Worm (Caenorhabditis elegans) whole organism, young adult: ENCODE measurements around the gene clec-55.

ENCODE experiments used
- B0261.1 ChIP-seq: sonication (generic microtip); optimal IDR thresholded peaks from 2 replicates; lab custom pipeline; 2016; ENCODE audit warnings: mild to moderate bottlenecking, missing genetic modification characterization, moderate library complexity, missing compliant biosample characterization
- B0336.3 ChIP-seq: fragments of 200-800 bp; sonication (Bioruptor generic); IDR thresholded peaks from 2 replicates; pipeline ENCODE4 v1.3.6; 2022; ENCODE audit warnings: missing genetic modification characterization, missing compliant biosample characterization
- F10E7.11 ChIP-seq: sonication (generic microtip); optimal IDR thresholded peaks from 2 replicates; lab custom pipeline; 2017; ENCODE audit warnings: mild to moderate bottlenecking, missing genetic modification characterization, moderate library complexity, missing compliant biosample characterization
- F23B12.7 ChIP-seq: sonication (generic microtip); optimal IDR thresholded peaks from 2 replicates; lab custom pipeline; 2017; ENCODE audit warnings: missing genetic modification characterization, mild to moderate bottlenecking, missing compliant biosample characterization, antibody characterized with exemption, moderate library complexity; ENCODE audit not compliant: insufficient read depth
- F33H1.4 ChIP-seq: fragments of 200-800 bp; sonication (Bioruptor generic); IDR thresholded peaks from 2 replicates; pipeline ENCODE4 v1.3.6; 2022; ENCODE audit warnings: missing genetic modification reagents, missing genetic modification characterization, missing compliant biosample characterization
- F39B2.1 ChIP-seq: fragments of 200-800 bp; sonication (Bioruptor generic); IDR thresholded peaks from 2 replicates; pipeline ENCODE4 v1.3.6; 2022; ENCODE audit warnings: missing genetic modification reagents, missing genetic modification characterization, missing compliant biosample characterization
- F55B11.4 ChIP-seq: sonication (generic microtip); optimal IDR thresholded peaks from 2 replicates; lab custom pipeline; 2016; ENCODE audit warnings: missing compliant biosample characterization, missing genetic modification characterization, borderline replicate concordance; ENCODE audit not compliant: insufficient read depth
- T26A5.8 ChIP-seq: sonication (generic microtip); optimal IDR thresholded peaks from 2 replicates; lab custom pipeline; 2016; ENCODE audit warnings: missing genetic modification characterization, missing compliant biosample characterization
- aptf-3 ChIP-seq: fragments of 200-800 bp; sonication (Bioruptor generic); IDR thresholded peaks from 2 replicates; pipeline ENCODE4 v1.3.6; 2022; ENCODE audit warnings: missing genetic modification characterization, missing compliant biosample characterization
- athp-1 ChIP-seq: sonication (generic microtip); optimal IDR thresholded peaks from 2 replicates; lab custom pipeline; 2017; ENCODE audit warnings: mild to moderate bottlenecking, missing genetic modification characterization, missing compliant biosample characterization
- bed-2 ChIP-seq: fragments of 200-800 bp; sonication (Bioruptor generic); IDR thresholded peaks from 2 replicates; pipeline ENCODE4 v1.3.6; 2022; ENCODE audit warnings: missing genetic modification reagents, missing genetic modification characterization, missing compliant biosample characterization
- ceh-100 ChIP-seq: fragments of 200-800 bp; sonication (Bioruptor generic); IDR thresholded peaks from 2 replicates; pipeline ENCODE4 v1.3.6; 2022; ENCODE audit warnings: missing genetic modification reagents, missing genetic modification characterization, missing compliant biosample characterization
- ceh-91 ChIP-seq: fragments of 200-800 bp; sonication (Bioruptor generic); IDR thresholded peaks from 2 replicates; pipeline ENCODE4 v1.3.6; 2022; ENCODE audit warnings: missing genetic modification reagents, missing genetic modification characterization, missing compliant biosample characterization
- dox-1 ChIP-seq: fragments of 200-800 bp; sonication (Bioruptor generic); IDR thresholded peaks from 2 replicates; pipeline ENCODE4 v1.3.6; 2022; ENCODE audit warnings: missing genetic modification reagents, missing genetic modification characterization, missing compliant biosample characterization
- dpff-1 ChIP-seq: sonication (generic microtip); optimal IDR thresholded peaks from 2 replicates; lab custom pipeline; 2017; ENCODE audit warnings: mild to moderate bottlenecking, missing genetic modification characterization, missing compliant biosample characterization
- egrh-3 ChIP-seq: fragments of 200-800 bp; sonication (Bioruptor generic); IDR thresholded peaks from 2 replicates; pipeline ENCODE4 v1.3.6; 2022; ENCODE audit warnings: missing genetic modification reagents, missing genetic modification characterization, missing compliant biosample characterization
- ekl-4 ChIP-seq: fragments of 200-800 bp; sonication (Bioruptor generic); IDR thresholded peaks from 2 replicates; pipeline ENCODE4 v1.3.6; 2022; ENCODE audit warnings: missing genetic modification reagents, missing genetic modification characterization, missing compliant biosample characterization
- ets-4 ChIP-seq: fragments of 200-800 bp; sonication (Bioruptor generic); optimal IDR thresholded peaks from 2 replicates; lab custom pipeline; 2018; ENCODE audit warnings: mild to moderate bottlenecking, missing genetic modification characterization, missing compliant biosample characterization
- hmg-1.2 ChIP-seq: fragments of 200-800 bp; sonication (Bioruptor generic); IDR thresholded peaks from 2 replicates; pipeline ENCODE4 v1.3.6; 2022; ENCODE audit warnings: missing genetic modification reagents, missing genetic modification characterization, missing compliant biosample characterization
- lag-1 ChIP-seq: fragments of 200-800 bp; sonication (Bioruptor generic); IDR thresholded peaks from 2 replicates; pipeline ENCODE4 v1.3.6; 2022; ENCODE audit warnings: missing genetic modification reagents, missing genetic modification characterization, missing compliant biosample characterization
- lin-35 ChIP-seq, 3 experiments: fragments of 150-350 bp in 2 of 3; sonication (generic microtip) in 1 of 3; optimal IDR thresholded peaks; 2 replicates each; lab custom pipeline; 2014 to 2018; ENCODE audit warnings: missing biosample characterization in 3 of 3, missing genetic modification characterization in 3 of 3, missing genetic modification reagents in 3 of 3
- lsl-1 ChIP-seq: fragments of 200-800 bp; sonication (Bioruptor generic); optimal IDR thresholded peaks from 2 replicates; lab custom pipeline; 2018; ENCODE audit warnings: mild to moderate bottlenecking, missing genetic modification characterization, moderate library complexity, missing compliant biosample characterization
- madf-6 ChIP-seq: fragments of 200-800 bp; sonication (Bioruptor generic); IDR thresholded peaks from 2 replicates; pipeline ENCODE4 v1.3.6; 2022; ENCODE audit warnings: missing genetic modification reagents, missing genetic modification characterization, missing compliant biosample characterization
- mes-4 ChIP-seq: sonication (generic microtip); optimal IDR thresholded peaks from 2 replicates; lab custom pipeline; 2016; ENCODE audit warnings: missing genotype, missing genetic modification characterization, missing compliant biosample characterization
- nhr-27 ChIP-seq: fragments of 200-800 bp; sonication (Bioruptor generic); optimal IDR thresholded peaks from 2 replicates; lab custom pipeline; 2018; ENCODE audit warnings: mild to moderate bottlenecking, missing genetic modification characterization, moderate library complexity, missing compliant biosample characterization
- nhr-80 ChIP-seq: sonication (generic microtip); optimal IDR thresholded peaks from 2 replicates; lab custom pipeline; 2016; ENCODE audit warnings: missing genetic modification characterization, missing compliant biosample characterization
- pbrm-1 ChIP-seq: fragments of 200-800 bp; sonication (Bioruptor generic); IDR thresholded peaks from 2 replicates; pipeline ENCODE4 v1.3.6; 2022; ENCODE audit warnings: missing genetic modification reagents, missing genetic modification characterization, missing compliant biosample characterization
- snpc-1.3 ChIP-seq: sonication (generic microtip); optimal IDR thresholded peaks from 2 replicates; lab custom pipeline; 2017; ENCODE audit warnings: missing genetic modification characterization, mild to moderate bottlenecking, missing compliant biosample characterization, antibody characterized with exemption, moderate library complexity, missing genotype, missing genetic modification reagents; ENCODE audit not compliant: insufficient read depth
- tbx-9 ChIP-seq: sonication (generic microtip); optimal IDR thresholded peaks from 2 replicates; lab custom pipeline; 2016; ENCODE audit warnings: borderline replicate concordance, missing genetic modification characterization, inconsistent platforms, missing compliant biosample characterization
- xnd-1 ChIP-seq: sonication (generic microtip); optimal IDR thresholded peaks from 2 replicates; lab custom pipeline; 2016; ENCODE audit warnings: missing genotype, missing genetic modification reagents, missing genetic modification characterization, missing compliant biosample characterization
- zfh-2 ChIP-seq: fragments of 200-800 bp; sonication (Bioruptor generic); conservative IDR thresholded peaks from 2 replicates; pipeline ENCODE4 v1.3.6; 2022; ENCODE audit warnings: missing genetic modification reagents, missing genetic modification characterization, missing compliant biosample characterization
- zim-3 ChIP-seq: sonication (generic microtip); optimal IDR thresholded peaks from 2 replicates; lab custom pipeline; 2017; ENCODE audit warnings: mild to moderate bottlenecking, missing genetic modification characterization, moderate library complexity, missing compliant biosample characterization
- ztf-25 ChIP-seq: fragments of 200-800 bp; sonication (Bioruptor generic); IDR thresholded peaks from 2 replicates; pipeline ENCODE4 v1.3.6; 2022; ENCODE audit warnings: missing genetic modification reagents, missing genetic modification characterization, missing compliant biosample characterization
- ztf-3 ChIP-seq: fragments of 200-800 bp; sonication (Bioruptor generic); optimal IDR thresholded peaks from 2 replicates; lab custom pipeline; 2018; ENCODE audit warnings: mild to moderate bottlenecking, missing genetic modification characterization, missing compliant biosample characterization
- ztf-6 ChIP-seq: fragments of 200-800 bp; sonication (Bioruptor generic); IDR thresholded peaks from 2 replicates; pipeline ENCODE4 v1.3.6; 2022; ENCODE audit warnings: missing genetic modification reagents, missing genetic modification characterization, missing compliant biosample characterization

clec-55 gene

DNA sequence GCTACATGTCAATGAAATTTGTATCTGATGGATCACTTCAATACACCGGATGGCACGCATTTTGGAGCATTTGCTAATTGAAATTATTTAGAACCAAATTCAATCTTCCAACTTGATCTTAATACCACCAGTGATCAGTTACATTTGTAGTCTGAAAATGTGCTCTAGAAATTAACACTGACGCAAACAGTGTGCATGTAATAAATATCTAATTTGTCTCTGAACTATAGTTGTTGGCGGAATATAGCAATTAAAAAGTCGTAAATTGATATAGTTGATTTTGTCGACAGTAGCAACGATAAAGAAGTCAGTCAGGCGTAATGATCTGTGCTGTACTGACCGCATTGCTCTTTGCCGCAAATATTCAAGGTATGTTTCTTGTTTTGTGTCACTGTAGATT, 6.8 kb upstream of the clec-55 start, which contains the start of gene clec-227:
Gene clec-227, plus strand, starts transcription at position 301 of the 400 bp plus-strand sequence.
- no peak for TF ChIP-seq dox-1
- no peak for TF ChIP-seq mes-4 (tag; lab: Kevin White, UChicago)
- TF ChIP-seq ztf-25 = no peak
- no peak for TF ChIP-seq F23B12.7 (tag; lab: Kevin White, UChicago)
- TF ChIP-seq snpc-1.3 (tag; lab: Kevin White, UChicago) = no peak
- TF ChIP-seq nhr-27 = no peak
- TF ChIP-seq hmg-1.2 = no peak
- no peak for TF ChIP-seq F10E7.11
- no peak for TF ChIP-seq ztf-3
- TF ChIP-seq F55B11.4 (tag; lab: Kevin White, UChicago) = no peak
- no peak for TF ChIP-seq B0336.3
- TF ChIP-seq B0261.1 (tag; lab: Kevin White, UChicago) = no peak
- TF ChIP-seq xnd-1 (tag; lab: Kevin White, UChicago) = no peak
- TF ChIP-seq ets-4 (GFP tag; lab: Kevin White, UChicago) = no peak
- TF ChIP-seq, all 124 proteins: peak for 0

DNA sequence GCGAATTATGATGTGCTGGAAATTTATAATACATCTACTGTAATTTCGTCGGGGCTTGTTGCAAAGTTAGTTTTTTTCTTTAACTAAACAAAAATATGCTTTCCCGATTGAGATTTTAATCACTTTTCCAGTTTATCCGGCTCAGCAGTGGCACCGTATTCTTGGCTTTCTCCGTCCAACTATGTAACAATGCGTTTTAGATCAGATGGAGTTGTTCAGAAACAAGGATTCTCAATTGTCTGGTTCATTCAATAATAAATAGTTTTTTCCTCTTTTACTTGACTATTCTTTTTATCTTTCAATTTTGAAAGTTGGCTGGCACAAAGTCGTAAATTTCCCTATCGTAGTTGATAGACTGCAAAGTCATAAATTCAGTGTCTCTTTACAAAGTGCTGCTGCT, 5.0 kb upstream of the clec-55 start, which contains the start of gene clec-56:
Gene clec-56, plus strand, starts transcription at position 301 of the 400 bp plus-strand sequence.
- TF ChIP-seq nhr-80 (tag; lab: Kevin White, UChicago) (peak; percentile 24), ceh-91 (GFP tag; lab: Robert Waterston, UW) (no peak)

DNA sequence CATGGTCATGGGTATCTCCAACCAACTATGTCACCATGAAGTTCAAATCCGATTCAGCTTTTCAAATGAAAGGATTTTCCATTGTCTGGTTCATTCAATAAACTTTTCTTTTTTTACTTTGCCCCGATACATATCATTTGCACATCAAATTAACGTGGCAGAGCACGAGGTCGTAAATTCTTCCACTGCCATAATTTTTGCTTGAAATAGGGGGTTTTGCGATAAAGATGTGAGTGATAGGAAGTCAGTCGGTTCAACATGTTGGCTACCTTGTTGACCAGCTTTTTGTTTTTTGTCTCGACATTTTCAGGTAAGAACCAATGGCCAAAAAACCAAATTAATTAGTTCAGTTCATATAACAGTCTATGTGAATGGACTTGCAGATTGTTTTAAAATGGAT, 2.4 kb upstream of the clec-55 start, which contains the start of gene clec-54:
Gene clec-54, plus strand, starts transcription at position 224 of the 400 bp plus-strand sequence.
- TF ChIP-seq zim-3 (tag; lab: Kevin White, UChicago) = no peak
- TF ChIP-seq lsl-1 = no peak
- no peak for TF ChIP-seq madf-6 (GFP tag; lab: Robert Waterston, UW)
- TF ChIP-seq nhr-80 (tag; lab: Kevin White, UChicago) = peak; percentile 35

DNA sequence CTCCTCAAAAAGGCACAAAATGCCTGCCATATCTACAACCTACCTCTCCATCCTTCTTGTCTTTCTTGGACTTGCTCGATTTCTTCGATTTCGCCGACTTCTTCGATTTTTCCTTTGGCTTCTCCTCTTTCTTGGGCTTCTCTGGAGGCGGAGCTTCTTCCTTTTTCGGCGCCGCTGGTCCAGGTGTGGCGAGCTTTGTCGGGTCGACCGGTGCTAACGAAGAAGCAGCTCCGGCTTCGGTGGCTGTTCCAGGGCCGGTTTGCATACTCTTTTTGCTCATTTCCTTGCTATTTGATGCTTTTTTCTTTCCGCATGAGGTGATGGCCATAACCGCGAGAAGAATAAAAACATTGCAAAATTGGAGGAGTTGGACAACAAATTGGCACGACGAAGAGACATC, 1.5 kb downstream of the clec-55 start:
- TF ChIP-seq zfh-2 (GFP tag; lab: Robert Waterston, UW) = no peak; the same call in 1 of the 2 replicates
- no peak for TF ChIP-seq F39B2.1 (GFP tag; lab: Robert Waterston, UW)
- TF ChIP-seq tbx-9 = no peak
- TF ChIP-seq lag-1 (GFP tag; lab: Robert Waterston, UW) = no peak
- no peak for TF ChIP-seq ekl-4 (GFP tag; lab: Robert Waterston, UW)
- TF ChIP-seq egrh-3 (GFP tag; lab: Robert Waterston, UW) = peak; percentile 51; the same call in 1 of the 2 replicates

DNA sequence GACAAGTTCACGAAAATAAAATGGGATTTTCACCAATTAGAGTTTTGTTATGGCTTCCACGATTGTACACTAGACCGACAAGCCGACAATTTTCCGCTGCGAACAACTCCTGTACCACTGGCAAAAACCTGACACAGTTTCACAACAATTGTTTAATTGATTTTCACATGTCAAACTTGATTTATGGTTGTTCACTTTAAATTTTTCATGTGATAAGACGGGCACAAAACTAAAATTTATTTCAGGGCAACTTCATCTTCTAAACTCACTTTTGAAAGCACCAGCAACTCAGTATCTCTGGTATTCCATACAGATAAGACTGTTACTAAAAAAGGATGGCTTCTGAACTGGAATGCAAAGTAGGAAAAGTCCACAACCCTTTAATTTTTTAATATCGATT, 2.3 kb downstream of the clec-55 start, which contains the start of gene R02D5.7:
Gene R02D5.7, minus strand, starts transcription at position 101 of the 400 bp plus-strand sequence.
- TF ChIP-seq lin-35 (GFP tag; optimal IDR thresholded peaks at IDR 0.05; lab: Kevin White, UChicago) = no peak
- no peak for TF ChIP-seq ztf-6
- peak; percentile 20 for TF ChIP-seq nhr-80 (tag; lab: Kevin White, UChicago)
- TF ChIP-seq, all 124 proteins: peak for 1

DNA sequence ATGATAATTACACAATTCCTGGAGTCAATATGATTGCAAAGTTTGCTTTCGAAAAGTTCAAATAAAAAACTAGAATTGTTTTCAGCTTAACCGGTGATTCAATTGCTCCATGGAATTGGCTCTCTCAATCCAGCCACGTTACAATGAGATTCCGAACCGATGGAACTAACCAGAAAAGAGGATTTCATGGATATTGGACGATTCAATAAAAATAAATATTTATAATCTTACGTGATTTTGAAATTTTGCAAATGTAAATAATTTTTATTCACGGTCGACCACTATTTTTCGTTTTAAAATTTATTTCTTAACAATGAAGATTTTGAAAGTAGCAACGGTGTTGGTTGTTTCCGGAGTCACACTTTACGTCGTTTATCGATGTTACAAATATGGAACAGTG, 2.9 kb downstream of the clec-55 start, which contains the start of gene R02D5.10:
Gene R02D5.10, plus strand, starts transcription at position 301 of the 400 bp plus-strand sequence.
- TF ChIP-seq pbrm-1 (GFP tag; lab: Robert Waterston, UW) (no peak), bed-2 (no peak), T26A5.8 (tag; lab: Kevin White, UChicago) (no peak), dpff-1 (no peak), ceh-100 (GFP tag; lab: Robert Waterston, UW) (no peak), aptf-3 (GFP tag; lab: Robert Waterston, UW) (no peak), athp-1 (tag; lab: Kevin White, UChicago) (no peak), F33H1.4 (no peak)
